Fruit fly (Drosophila melanogaster) whole organism, embryonic: ENCODE results near the gene Psf3.

ENCODE experiments used
- CG10462 ChIP-seq: fragments of 200-800 bp; sonication (Bioruptor generic); optimal IDR thresholded peaks from 2 replicates; lab custom pipeline; 2016; ENCODE audit warnings: missing biosample characterization, missing genetic modification characterization
- CG10959 ChIP-seq: fragments of 200-800 bp; sonication (Bioruptor generic); IDR thresholded peaks from 2 replicates; pipeline ENCODE4 v1.3.6; 2022; ENCODE audit warnings: missing biosample characterization, missing genetic modification characterization
- CG13296 ChIP-seq: fragments of 200-800 bp; sonication (Bioruptor generic); optimal IDR thresholded peaks from 3 replicates; lab custom pipeline; 2018; ENCODE audit warnings: missing biosample characterization, mild to moderate bottlenecking, missing genetic modification characterization
- CG14667 ChIP-seq: fragments of 200-800 bp; sonication (Bioruptor generic); IDR thresholded peaks from 2 replicates; pipeline ENCODE4 v1.3.6; 2022; ENCODE audit warnings: missing biosample characterization, missing genetic modification characterization
- CG15011 ChIP-seq: fragments of 200-800 bp; sonication (Bioruptor generic); optimal IDR thresholded peaks from 3 replicates; lab custom pipeline; 2018; ENCODE audit warnings: missing biosample characterization, mild to moderate bottlenecking, missing genetic modification characterization
- CG15479 ChIP-seq: fragments of 200-800 bp; sonication (Bioruptor generic); optimal IDR thresholded peaks from 3 replicates; lab custom pipeline; 2019; ENCODE audit warnings: missing biosample characterization, mild to moderate bottlenecking, missing genetic modification characterization, moderate library complexity
- CG17802 ChIP-seq: fragments of 200-800 bp; sonication (Bioruptor generic); optimal IDR thresholded peaks from 2 replicates; lab custom pipeline; 2018; ENCODE audit warnings: missing biosample characterization, mild to moderate bottlenecking, missing genetic modification characterization, moderate library complexity
- CG31365 ChIP-seq: fragments of 200-800 bp; sonication (Bioruptor generic); optimal IDR thresholded peaks from 2 replicates; lab custom pipeline; 2018; ENCODE audit warnings: missing biosample characterization, mild to moderate bottlenecking, missing genetic modification characterization
- CG32532 ChIP-seq: fragments of 200-800 bp; sonication (Bioruptor generic); IDR thresholded peaks from 2 replicates; pipeline ENCODE4 v1.3.6; 2022; ENCODE audit warnings: missing biosample characterization, missing genetic modification characterization
- CG32772 ChIP-seq: fragments of 200-800 bp; sonication (Bioruptor generic); IDR thresholded peaks from 2 replicates; pipeline ENCODE4 v1.3.6; 2022; ENCODE audit warnings: missing biosample characterization, missing genetic modification characterization
- CG3995 ChIP-seq: fragments of 200-800 bp; sonication (Bioruptor generic); optimal IDR thresholded peaks from 3 replicates; lab custom pipeline; 2016; ENCODE audit warnings: missing biosample characterization, missing genetic modification characterization
- CG43689 ChIP-seq: fragments of 200-800 bp; sonication (Bioruptor generic); IDR thresholded peaks from 2 replicates; pipeline ENCODE4 v1.3.6; 2022; ENCODE audit warnings: missing biosample characterization, missing genetic modification characterization
- CG4404 ChIP-seq: fragments of 200-800 bp; sonication (Bioruptor generic); IDR thresholded peaks from 2 replicates; pipeline ENCODE4 v1.3.6; 2022; ENCODE audit warnings: missing biosample characterization, missing genetic modification characterization
- CG4820 ChIP-seq: fragments of 200-800 bp; sonication (Bioruptor generic); optimal IDR thresholded peaks from 3 replicates; lab custom pipeline; 2016; ENCODE audit warnings: missing biosample characterization, missing genetic modification characterization
- CG6813 ChIP-seq: fragments of 200-800 bp; sonication (Bioruptor generic); optimal IDR thresholded peaks from 2 replicates; lab custom pipeline; 2017; ENCODE audit warnings: missing biosample characterization, missing genetic modification characterization, mild to moderate bottlenecking, moderate library complexity, missing genetic modification reagents
- CG7963 ChIP-seq: fragments of 200-800 bp; sonication (Bioruptor generic); IDR thresholded peaks from 3 replicates; pipeline ENCODE4 v1.3.6; 2022; ENCODE audit warnings: missing biosample characterization, missing genetic modification characterization; ENCODE audit not compliant: partially characterized antibody
- CG8359 ChIP-seq: fragments of 200-800 bp; sonication (Bioruptor generic); optimal IDR thresholded peaks from 2 replicates; lab custom pipeline; 2017; ENCODE audit warnings: missing biosample characterization, mild to moderate bottlenecking, missing genetic modification characterization, borderline replicate concordance
- CG9797 ChIP-seq: fragments of 200-800 bp; sonication (Bioruptor generic); optimal IDR thresholded peaks from 3 replicates; lab custom pipeline; 2018; ENCODE audit warnings: missing biosample characterization, mild to moderate bottlenecking, missing genetic modification characterization
- Dek ChIP-seq: fragments of 200-800 bp; sonication (Bioruptor generic); optimal IDR thresholded peaks from 3 replicates; lab custom pipeline; 2019; ENCODE audit warnings: missing biosample characterization, mild to moderate bottlenecking, missing genetic modification characterization, moderate library complexity
- HLH3B ChIP-seq: fragments of 200-800 bp; sonication (Bioruptor generic); IDR thresholded peaks from 2 replicates; pipeline ENCODE4 v1.3.6; 2022; ENCODE audit warnings: missing biosample characterization, missing genetic modification characterization
- HLHmδ ChIP-seq: fragments of 200-800 bp; sonication (Bioruptor generic); optimal IDR thresholded peaks from 2 replicates; lab custom pipeline; 2018; ENCODE audit warnings: missing biosample characterization, mild to moderate bottlenecking, missing genetic modification characterization, moderate library complexity
- Kr ChIP-seq: fragments of 200-800 bp; sonication (Bioruptor generic); optimal IDR thresholded peaks from 2 replicates; lab custom pipeline; 2017; ENCODE audit warnings: missing biosample characterization, mild to moderate bottlenecking, missing genetic modification characterization
- Meics ChIP-seq: fragments of 200-800 bp; sonication (Bioruptor generic); optimal IDR thresholded peaks from 2 replicates; lab custom pipeline; 2017; ENCODE audit warnings: missing biosample characterization, mild to moderate bottlenecking, missing genetic modification characterization
- Ptx1 ChIP-seq: fragments of 200-800 bp; sonication (Bioruptor generic); IDR thresholded peaks from 2 replicates; pipeline ENCODE4 v1.3.6; 2022; ENCODE audit warnings: missing biosample characterization, missing genetic modification characterization
- Rx ChIP-seq: fragments of 200-800 bp; sonication (Bioruptor generic); IDR thresholded peaks from 2 replicates; pipeline ENCODE4 v1.3.6; 2022; ENCODE audit warnings: missing biosample characterization, missing genetic modification characterization
- Side ChIP-seq: fragments of 200-800 bp; sonication (Bioruptor generic); optimal IDR thresholded peaks from 2 replicates; lab custom pipeline; 2016; ENCODE audit warnings: missing biosample characterization, missing genetic modification characterization
- Sin3A ChIP-seq: fragments of >200 bp; optimal IDR thresholded peaks from 2 replicates; lab custom pipeline; 2018
- az2 ChIP-seq: fragments of 200-800 bp; sonication (Bioruptor generic); optimal IDR thresholded peaks from 3 replicates; lab custom pipeline; 2016; ENCODE audit warnings: missing biosample characterization, missing genetic modification characterization
- bcd ChIP-seq: fragments of 200-800 bp; sonication (Bioruptor generic); optimal IDR thresholded peaks from 2 replicates; lab custom pipeline; 2017; ENCODE audit warnings: missing biosample characterization, mild to moderate bottlenecking, missing genetic modification characterization
- chn ChIP-seq: fragments of 200-800 bp; sonication (Bioruptor generic); optimal IDR thresholded peaks from 2 replicates; lab custom pipeline; 2016; ENCODE audit warnings: missing biosample characterization, missing genetic modification characterization
- corto ChIP-seq: fragments of 200-800 bp; sonication (Bioruptor generic); optimal IDR thresholded peaks from 2 replicates; lab custom pipeline; 2016; ENCODE audit warnings: missing biosample characterization, mild to moderate bottlenecking, missing genetic modification characterization, moderate library complexity
- crol ChIP-seq: fragments of 200-800 bp; sonication (Bioruptor generic); IDR thresholded peaks from 2 replicates; pipeline ENCODE4 v1.3.6; 2022; ENCODE audit warnings: missing biosample characterization, missing genetic modification characterization
- crp ChIP-seq, 2 experiments: fragments of 200-800 bp; sonication (Bioruptor generic); optimal IDR thresholded peaks; 2 replicates in 1 of 2; 3 replicates in 1 of 2; lab custom pipeline; 2017; ENCODE audit warnings: missing biosample characterization in 2 of 2, missing genetic modification characterization in 2 of 2, mild to moderate bottlenecking in 1 of 2, moderate library complexity in 1 of 2
- dysf ChIP-seq: fragments of 200-800 bp; sonication (Bioruptor generic); IDR thresholded peaks from 3 replicates; pipeline ENCODE4 v1.3.6; 2022; ENCODE audit warnings: missing biosample characterization, missing genetic modification characterization
- emc ChIP-seq: fragments of 200-800 bp; sonication (Bioruptor generic); optimal IDR thresholded peaks from 2 replicates; lab custom pipeline; 2016; ENCODE audit warnings: missing biosample characterization, missing genetic modification characterization
- fd102C ChIP-seq: fragments of 200-800 bp; sonication (Bioruptor generic); optimal IDR thresholded peaks from 2 replicates; lab custom pipeline; 2018; ENCODE audit warnings: missing biosample characterization, mild to moderate bottlenecking, missing genetic modification characterization, moderate library complexity
- ftz-f1 ChIP-seq: fragments of 200-800 bp; sonication (Bioruptor generic); optimal IDR thresholded peaks from 2 replicates; lab custom pipeline; 2016; ENCODE audit warnings: missing biosample characterization, missing genetic modification characterization
- fu2 ChIP-seq: fragments of 200-800 bp; sonication (Bioruptor generic); optimal IDR thresholded peaks from 2 replicates; lab custom pipeline; 2016; ENCODE audit warnings: missing biosample characterization, missing genetic modification characterization
- gt ChIP-seq: fragments of 200-800 bp; sonication (Bioruptor generic); IDR thresholded peaks from 2 replicates; pipeline ENCODE4 v1.3.6; 2022; ENCODE audit warnings: missing biosample characterization, missing genetic modification characterization
- lilli ChIP-seq: fragments of 200-800 bp; sonication (Bioruptor generic); optimal IDR thresholded peaks from 3 replicates; lab custom pipeline; 2016; ENCODE audit warnings: missing biosample characterization, missing genetic modification characterization
- p53 ChIP-seq: fragments of 200-800 bp; sonication (Bioruptor generic); optimal IDR thresholded peaks from 2 replicates; lab custom pipeline; 2016; ENCODE audit warnings: missing biosample characterization, missing genetic modification characterization
- peb ChIP-seq: fragments of 200-800 bp; sonication (Bioruptor generic); IDR thresholded peaks from 2 replicates; pipeline ENCODE4 v1.3.6; 2022; ENCODE audit warnings: missing biosample characterization, missing genetic modification characterization
- prd ChIP-seq, 3 experiments: fragments of >200 bp in 2 of 3; fragments of 200-800 bp in 1 of 3; sonication (Bioruptor generic) in 1 of 3; optimal IDR thresholded peaks in 2 of 3; IDR thresholded peaks in 1 of 3; 2 replicates in 2 of 3; 3 replicates in 1 of 3; pipeline versions ENCODE4 v1.3.6 to Lab custom; 2017 to 2022; ENCODE audit warnings: missing biosample characterization in 1 of 3, missing genetic modification characterization in 1 of 3
- psq ChIP-seq: fragments of 200-800 bp; sonication (Bioruptor generic); optimal IDR thresholded peaks from 2 replicates; lab custom pipeline; 2017; ENCODE audit warnings: missing biosample characterization, missing genetic modification characterization
- pzg ChIP-seq: fragments of 200-800 bp; sonication (Bioruptor generic); optimal IDR thresholded peaks from 3 replicates; lab custom pipeline; 2018; ENCODE audit warnings: missing biosample characterization, mild to moderate bottlenecking, missing genetic modification characterization, moderate library complexity
- ssp ChIP-seq: fragments of 200-800 bp; sonication (Bioruptor generic); IDR thresholded peaks from 2 replicates; pipeline ENCODE4 v1.3.6; 2022; ENCODE audit warnings: missing biosample characterization, missing genetic modification characterization
- tap ChIP-seq: fragments of 200-800 bp; optimal IDR thresholded peaks from 3 replicates; lab custom pipeline; 2019; ENCODE audit warnings: missing biosample characterization, mild to moderate bottlenecking, missing genetic modification characterization, moderate library complexity
- toy ChIP-seq: fragments of 200-800 bp; sonication (Bioruptor generic); IDR thresholded peaks from 2 replicates; pipeline ENCODE4 v1.3.6; 2022; ENCODE audit warnings: missing biosample characterization, missing genetic modification characterization
- trh ChIP-seq: fragments of 200-800 bp; sonication (Bioruptor generic); optimal IDR thresholded peaks from 2 replicates; lab custom pipeline; 2016; ENCODE audit warnings: missing biosample characterization, missing genetic modification characterization
- unpg ChIP-seq: fragments of 200-800 bp; sonication (Bioruptor generic); optimal IDR thresholded peaks from 3 replicates; lab custom pipeline; 2018; ENCODE audit warnings: missing biosample characterization, mild to moderate bottlenecking, missing genetic modification characterization, moderate library complexity
- usp ChIP-seq: fragments of >200 bp; optimal IDR thresholded peaks from 2 replicates; lab custom pipeline; 2017; ENCODE audit warnings: missing biosample characterization, missing genetic modification characterization

The Psf3 gene

dm6 chrX:10365748-10366415, 19.8 kb downstream of the Psf3 start (continued):
- TF ChIP-seq CG32772 (GFP tag; lab: Robert Waterston, UW), result no peak
- no peak for TF ChIP-seq trh (GFP tag; lab: Kevin White, UChicago)
- TF ChIP-seq CG17802 (tag; lab: Kevin White, UChicago), result no peak
- TF ChIP-seq CG7963, result peak; percentile 96
- TF ChIP-seq fd102C (GFP tag; lab: Kevin White, UChicago), result no peak
- peak; percentile 13 for TF ChIP-seq lilli
- TF ChIP-seq CG15479 (GFP tag; lab: Kevin White, UChicago), result peak; percentile 41
- no peak for TF ChIP-seq CG43689 (GFP tag; lab: Robert Waterston, UW)
- TF ChIP-seq fu2 (GFP tag; lab: Kevin White, UChicago), result no peak
- no peak for TF ChIP-seq HLH3B (GFP tag; lab: Robert Waterston, UW)
- no peak for TF ChIP-seq crp (GFP tag; optimal IDR thresholded peaks at IDR 0.05; lab: Kevin White, UChicago)
- TF ChIP-seq Rx, result no peak
- TF ChIP-seq toy (GFP tag; lab: Robert Waterston, UW), result no peak
- no peak for TF ChIP-seq prd (optimal IDR thresholded peaks at IDR 0.05; lab: Kevin White, UChicago)
- TF ChIP-seq prd (GFP tag; IDR thresholded peaks at IDR 0.05; lab: Robert Waterston, UW), result no peak
- TF ChIP-seq CG15011 (GFP tag; lab: Kevin White, UChicago), result no peak
- no peak for TF ChIP-seq CG4404 (GFP tag; lab: Robert Waterston, UW)
- TF ChIP-seq emc (GFP tag; lab: Kevin White, UChicago), result no peak
- TF ChIP-seq CG3995 (GFP tag; lab: Kevin White, UChicago), result no peak
- no peak for TF ChIP-seq CG8359 (GFP tag; lab: Kevin White, UChicago)
- peak; percentile 1 for TF ChIP-seq unpg (GFP tag; lab: Kevin White, UChicago)
- TF ChIP-seq ftz-f1 (GFP tag; lab: Kevin White, UChicago), result peak; percentile 15
- TF ChIP-seq Dek (tag; lab: Kevin White, UChicago), result no peak
- TF ChIP-seq gt (GFP tag; lab: Robert Waterston, UW), result no peak
- no peak for TF ChIP-seq corto (GFP tag; lab: Kevin White, UChicago)
- TF ChIP-seq pzg (GFP tag; lab: Kevin White, UChicago), result peak; percentile 79
- TF ChIP-seq bcd (GFP tag; lab: Kevin White, UChicago), result peak; percentile 29
- peak; percentile 50 for TF ChIP-seq Sin3A (lab: Kevin White, UChicago)
- TF ChIP-seq ssp (GFP tag; lab: Robert Waterston, UW), result no peak
- TF ChIP-seq chn (GFP tag; lab: Kevin White, UChicago), result no peak
- TF ChIP-seq Side (GFP tag; lab: Kevin White, UChicago), result peak; percentile 41
- no peak for TF ChIP-seq CG10462 (GFP tag; lab: Kevin White, UChicago)
- no peak for TF ChIP-seq az2 (GFP tag; lab: Kevin White, UChicago)
- TF ChIP-seq Kr (GFP tag; lab: Kevin White, UChicago), result no peak
- no peak for TF ChIP-seq peb (GFP tag; lab: Robert Waterston, UW)
- TF ChIP-seq usp (GFP tag; lab: Kevin White, UChicago), result no peak
- no peak for TF ChIP-seq crol
- TF ChIP-seq Ptx1 (GFP tag; lab: Robert Waterston, UW), result 0 out of 2 replicates have a peak, but pooled peaks have one; percentile 11
- no peak for TF ChIP-seq CG13296 (GFP tag; lab: Kevin White, UChicago)
- TF ChIP-seq p53, result no peak
- no peak for TF ChIP-seq dysf (GFP tag; lab: Robert Waterston, UW)
- no peak for TF ChIP-seq CG4820 (GFP tag; lab: Kevin White, UChicago)
- TF ChIP-seq HLHmδ, result no peak
- TF ChIP-seq CG9797 (GFP tag; lab: Kevin White, UChicago), result peak; percentile 38
- TF ChIP-seq tap (tag; lab: Kevin White, UChicago), result no peak
- TF ChIP-seq psq (GFP tag; lab: Kevin White, UChicago), result no peak
- peak; percentile 5 for TF ChIP-seq CG6813 (GFP tag; lab: Kevin White, UChicago)
- TF ChIP-seq Meics (GFP tag; lab: Kevin White, UChicago), result no peak
- no peak for TF ChIP-seq CG14667 (GFP tag; lab: Robert Waterston, UW)
- TF ChIP-seq CG10959, result no peak
- TF ChIP-seq CG31365, result no peak
- TF ChIP-seq CG32532 (GFP tag; lab: Robert Waterston, UW), result no peak
